Worm (Caenorhabditis elegans): ENCODE measurements around the gene pes-5.
A peak's percentile ranks its signal among the peaks of the same experiment; 100 is the strongest.

The pes-5 gene

DNA sequence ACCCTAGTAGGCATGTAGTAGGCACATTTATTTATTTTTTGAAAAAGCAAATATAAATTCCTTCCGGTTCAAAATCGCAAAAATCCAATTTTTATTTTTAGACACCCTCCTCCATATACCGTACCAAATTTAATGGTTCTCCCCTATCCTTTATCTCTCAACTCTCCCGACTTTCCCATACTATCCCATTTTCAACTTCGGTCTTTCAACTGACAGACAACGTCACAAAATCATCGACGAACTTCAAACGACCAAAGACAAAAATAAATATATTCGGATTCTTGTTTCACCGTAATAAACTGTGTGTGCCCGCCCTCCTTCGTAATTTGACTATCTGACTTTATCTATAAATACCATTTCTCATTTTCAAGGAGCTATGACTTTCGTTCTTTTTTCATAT lies 5.4 kb upstream of the pes-5 start, which contains the start of gene T27D12.6:
T27D12.6 (plus strand) TSS at position 301 of the 400 bp plus-strand sequence.
- TF ChIP-seq ZK185.1 (tag; optimal IDR thresholded peaks at IDR 0.05; ENCODE audit: poor library complexity, severe bottlenecking) (no peak), him-1 (tag; optimal IDR thresholded peaks at IDR 0.05) (no peak), repo-1 (tag; optimal IDR thresholded peaks at IDR 0.05) (no peak), B0019.2 (GFP tag; conservative IDR thresholded peaks at IDR 0.05) (no peak), bed-1 (GFP tag; IDR thresholded peaks at IDR 0.05) (no peak)

DNA sequence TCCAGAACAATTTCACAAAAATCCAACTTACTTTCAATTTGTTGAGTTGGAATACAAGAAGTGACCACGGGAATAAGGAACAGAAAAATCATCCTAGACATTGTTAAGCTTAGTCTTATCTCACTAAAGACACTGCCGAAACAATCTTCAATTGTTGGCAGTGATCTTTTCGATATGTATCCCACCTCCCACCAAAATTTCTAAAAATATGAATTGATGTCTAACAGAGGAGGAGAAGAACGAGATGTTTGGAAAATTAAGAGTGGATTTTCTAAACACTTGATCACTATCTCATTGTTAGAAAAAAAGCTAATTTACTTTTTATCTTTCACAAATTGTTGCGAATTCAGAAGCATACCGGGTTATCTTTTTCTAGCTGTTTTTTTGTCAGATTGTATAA lies 2.7 kb upstream of the pes-5 start, which contains the start of gene clec-144:
clec-144 (minus strand) TSS at position 101 of the 400 bp plus-strand sequence.
- TF ChIP-seq mes-4 (tag; optimal IDR thresholded peaks at IDR 0.05): no peak
- no peak for TF ChIP-seq dpl-1 (GFP tag; optimal IDR thresholded peaks at IDR 0.05)
- TF ChIP-seq lin-54 (GFP tag; optimal IDR thresholded peaks at IDR 0.05): no peak
- no peak for TF ChIP-seq ztf-3 (GFP tag; optimal IDR thresholded peaks at IDR 0.05)
- no peak for TF ChIP-seq Y53F4B.3 (GFP tag; IDR thresholded peaks at IDR 0.05)
- no peak for TF ChIP-seq nfyb-1 (GFP tag; IDR thresholded peaks at IDR 0.05)
- TF ChIP-seq pbrm-1 (GFP tag; IDR thresholded peaks at IDR 0.05): no peak
- TF ChIP-seq T26A5.8 (tag; optimal IDR thresholded peaks at IDR 0.05): no peak
- TF ChIP-seq egl-18 (GFP tag; IDR thresholded peaks at IDR 0.05): no peak

DNA sequence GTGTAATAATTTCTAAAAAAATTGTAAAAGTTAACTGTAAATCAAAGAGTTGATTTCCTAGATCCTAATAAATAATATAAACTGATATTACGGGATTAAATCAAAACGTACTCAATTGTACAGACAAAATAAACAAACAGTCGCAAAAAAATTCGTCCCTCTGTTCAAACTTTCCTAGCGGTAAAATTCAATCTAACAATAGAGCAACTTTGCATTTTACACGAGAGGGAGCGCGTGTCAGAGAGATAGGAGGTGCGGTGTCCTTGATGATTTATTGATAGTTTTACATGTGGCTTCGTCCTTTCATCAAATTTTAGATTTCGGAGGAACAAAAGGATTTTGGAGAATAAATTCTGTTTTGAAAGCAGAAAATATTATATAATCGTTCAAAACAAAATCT lies 781 bp upstream of the pes-5 start:
- TF ChIP-seq Y53F4B.3 (GFP tag; IDR thresholded peaks at IDR 0.05): no peak
- TF ChIP-seq snpc-1.3 (tag; optimal IDR thresholded peaks at IDR 0.05; ENCODE audit: insufficient read depth): no peak
- peak; percentile 31 for TF ChIP-seq nhr-80 (tag; optimal IDR thresholded peaks at IDR 0.05)
- no peak for TF ChIP-seq lin-35 (GFP tag; optimal IDR thresholded peaks at IDR 0.05)
- TF ChIP-seq lin-54 (GFP tag; optimal IDR thresholded peaks at IDR 0.05): no peak
- TF ChIP-seq dpl-1 (GFP tag; optimal IDR thresholded peaks at IDR 0.05): no peak
- TF ChIP-seq akir-1 (GFP tag; optimal IDR thresholded peaks at IDR 0.05): no peak
- no peak for TF ChIP-seq chd-7 (tag; optimal IDR thresholded peaks at IDR 0.05)
- TF ChIP-seq lsl-1 (GFP tag; optimal IDR thresholded peaks at IDR 0.05): no peak
- TF ChIP-seq sdz-38 (tag; optimal IDR thresholded peaks at IDR 0.05): no peak
- no peak for TF ChIP-seq madf-10 (tag; optimal IDR thresholded peaks at IDR 0.05)
- no peak for TF ChIP-seq lag-1 (GFP tag; IDR thresholded peaks at IDR 0.05)
- no peak for TF ChIP-seq ama-1 (optimal IDR thresholded peaks at IDR 0.05)
- no peak for TF ChIP-seq ama-1 (GFP tag; optimal IDR thresholded peaks at IDR 0.05)
- no peak for TF ChIP-seq let-607 (tag; optimal IDR thresholded peaks at IDR 0.05)
- peak; percentile 7 for TF ChIP-seq attf-5 (GFP tag; optimal IDR thresholded peaks at IDR 0.05)
- TF ChIP-seq repo-1 (tag; optimal IDR thresholded peaks at IDR 0.05): no peak
- no peak for TF ChIP-seq Y67H2A.10 (GFP tag; conservative IDR thresholded peaks at IDR 0.05)
- TF ChIP-seq nhr-27 (tag; optimal IDR thresholded peaks at IDR 0.05): no peak

ce11 chrII:11824673-11825072 lies 5.1 kb downstream of the pes-5 start:
- TF ChIP-seq tbp1 (GFP tag; optimal IDR thresholded peaks at IDR 0.05): peak; percentile 65

ce11 chrII:11823566-11824308 lies 6.1 kb downstream of the pes-5 start, which contains the start of gene Y6D1A.1:
Gene Y6D1A.1, minus strand, starts transcription at chrII:11823616.
- TF ChIP-seq hlh-12 (tag; optimal IDR thresholded peaks at IDR 0.05): no peak
- TF ChIP-seq lin-35 (GFP tag; optimal IDR thresholded peaks at IDR 0.05): peak in 1 of 3 experiments; percentile 4
- TF ChIP-seq hmg-1.2 (GFP tag; IDR thresholded peaks at IDR 0.05): peak; percentile 28; the same call in 1 of the 2 replicates
- peak; percentile 17; the same call in 1 of the 2 replicates for TF ChIP-seq dox-1 (GFP tag; IDR thresholded peaks at IDR 0.05)
- peak; percentile 95 for TF ChIP-seq madf-6 (GFP tag; IDR thresholded peaks at IDR 0.05)
- TF ChIP-seq dpff-1 (tag; optimal IDR thresholded peaks at IDR 0.05): no peak
- TF ChIP-seq ceh-91 (GFP tag; IDR thresholded peaks at IDR 0.05): peak; percentile 68
- TF ChIP-seq pbrm-1 (GFP tag; IDR thresholded peaks at IDR 0.05): no peak
- TF ChIP-seq somi-1 (GFP tag; optimal IDR thresholded peaks at IDR 0.05): no peak
- TF ChIP-seq egrh-3 (GFP tag; IDR thresholded peaks at IDR 0.05): no peak
- peak; percentile 59 for TF ChIP-seq xnd-1 (tag; optimal IDR thresholded peaks at IDR 0.05)
- peak; percentile 80 for TF ChIP-seq madf-8 (GFP tag; conservative IDR thresholded peaks at IDR 0.05)
- peak; percentile 59; the same call in 1 of the 2 replicates for TF ChIP-seq F33H1.4 (GFP tag; IDR thresholded peaks at IDR 0.05)
- TF ChIP-seq ekl-4 (GFP tag; IDR thresholded peaks at IDR 0.05): 0 out of 2 replicates have a peak, but pooled peaks have one; percentile 33
- no peak for TF ChIP-seq let-607 (tag; optimal IDR thresholded peaks at IDR 0.05)

Data from whole organism, young adult.